Worm (Caenorhabditis elegans) whole organism, early embryonic: ENCODE measurements around the gene srx-84.

Experiments used
- aly-1 ChIP-seq: sonication (generic microtip); optimal IDR thresholded peaks from 2 replicates; lab custom pipeline; 2016; ENCODE audit warnings: missing genetic modification characterization, missing compliant biosample characterization
- ama-1 ChIP-seq: fragments of 150-350 bp; optimal IDR thresholded peaks from 2 replicates; lab custom pipeline; 2014
- ceh-13 ChIP-seq: fragments of 200-800 bp; sonication (Bioruptor generic); optimal IDR thresholded peaks from 2 replicates; lab custom pipeline; 2018; ENCODE audit warnings: mild to moderate bottlenecking, missing genetic modification characterization, missing compliant biosample characterization
- ceh-36 ChIP-seq: sonication (generic microtip); optimal IDR thresholded peaks from 2 replicates; lab custom pipeline; 2016; ENCODE audit warnings: missing genetic modification characterization, inconsistent platforms, missing compliant biosample characterization
- flt-1 ChIP-seq: fragments of 200-800 bp; sonication (Bioruptor generic); IDR thresholded peaks from 2 replicates; pipeline ENCODE4 v1.3.6; 2022; ENCODE audit warnings: missing genetic modification characterization, missing compliant biosample characterization
- hmbx-1 ChIP-seq: sonication (generic microtip); optimal IDR thresholded peaks from 2 replicates; lab custom pipeline; 2016; ENCODE audit warnings: mild to moderate bottlenecking, missing genetic modification characterization, missing compliant biosample characterization
- hmg-4 ChIP-seq: fragments of 200-800 bp; sonication (Bioruptor generic); optimal IDR thresholded peaks from 2 replicates; lab custom pipeline; 2018; ENCODE audit warnings: mild to moderate bottlenecking, missing genetic modification characterization, missing compliant biosample characterization
- pes-1 ChIP-seq: fragments of 200-800 bp; sonication (Bioruptor generic); IDR thresholded peaks from 2 replicates; pipeline ENCODE4 v1.3.6; 2022; ENCODE audit warnings: missing genetic modification reagents, missing genetic modification characterization, missing compliant biosample characterization
- scrt-1 ChIP-seq: fragments of 200-800 bp; sonication (Bioruptor generic); IDR thresholded peaks from 2 replicates; pipeline ENCODE4 v1.3.6; 2022; ENCODE audit warnings: missing genetic modification characterization, missing compliant biosample characterization
- tbx-37 ChIP-seq: fragments of 200-800 bp; sonication (Bioruptor generic); conservative IDR thresholded peaks from 2 replicates; pipeline ENCODE4 v1.3.6; 2022; ENCODE audit warnings: missing genetic modification reagents, missing genetic modification characterization, missing compliant biosample characterization
- tra-4 ChIP-seq: sonication (generic microtip); optimal IDR thresholded peaks from 2 replicates; lab custom pipeline; 2017; ENCODE audit warnings: missing genetic modification characterization, missing compliant biosample characterization

- TF ChIP-seq aly-1 (tag; lab: Kevin White, UChicago) (no peak), pes-1 (GFP tag; lab: Robert Waterston, UW) (no peak), ama-1 (no peak), ceh-13 (GFP tag; lab: Kevin White, UChicago) (no peak), scrt-1 (GFP tag; lab: Robert Waterston, UW) (no peak), hmg-4 (GFP tag; lab: Kevin White, UChicago) (no peak), tra-4 (tag; lab: Kevin White, UChicago) (no peak), ceh-36 (tag; lab: Kevin White, UChicago) (no peak), flt-1 (GFP tag; lab: Robert Waterston, UW) (no peak), tbx-37 (GFP tag; lab: Robert Waterston, UW) (no peak), hmbx-1 (no peak)
These were observed 11.1 kb downstream of the srx-84 start, which contains the start of gene piit-1 for ce11 chrV:11610049-11610448.
